Fruit fly (Drosophila melanogaster): Measurements from ENCODE around the gene CG34382.

CG34382 gene

DNA sequence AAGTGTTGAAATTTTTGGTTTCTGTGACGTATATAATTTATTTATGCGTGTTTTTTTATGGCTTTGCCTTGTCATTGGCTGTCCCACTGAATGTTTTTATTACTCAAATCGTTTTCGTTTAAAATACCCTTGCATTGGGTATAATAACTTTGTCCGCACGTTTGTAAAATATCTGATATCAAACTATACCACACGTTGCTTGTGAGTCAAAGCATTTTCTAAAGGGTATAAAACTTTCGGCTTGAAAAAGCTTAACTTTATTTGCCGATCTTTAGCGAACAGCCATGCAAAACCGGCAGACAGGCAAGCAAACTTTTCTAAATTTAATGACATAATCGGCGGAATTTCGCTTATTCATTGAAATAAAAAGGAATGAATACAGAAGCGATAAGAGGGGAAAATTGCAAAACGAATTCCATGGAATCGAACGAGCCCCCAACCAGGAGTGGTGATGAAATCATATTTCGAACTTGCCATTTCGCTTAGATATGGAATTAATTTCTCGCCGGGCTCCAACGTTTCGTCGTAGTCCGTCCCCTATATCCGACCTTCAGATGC lies 31.3 kb upstream of the CG34382 start (continued):
- TF ChIP-seq rib (GFP tag; IDR thresholded peaks at IDR 0.05) (peak; percentile 81), fd102C (GFP tag; optimal IDR thresholded peaks at IDR 0.05) (no peak), Tbp (GFP tag; optimal IDR thresholded peaks at IDR 0.05) (no peak), Oli (tag; optimal IDR thresholded peaks at IDR 0.05) (peak; percentile 36), CG15073 (GFP tag; optimal IDR thresholded peaks at IDR 0.05) (no peak), CG13296 (GFP tag; optimal IDR thresholded peaks at IDR 0.05) (peak; percentile 51), CG43689 (GFP tag; IDR thresholded peaks at IDR 0.05) (no peak)

DNA sequence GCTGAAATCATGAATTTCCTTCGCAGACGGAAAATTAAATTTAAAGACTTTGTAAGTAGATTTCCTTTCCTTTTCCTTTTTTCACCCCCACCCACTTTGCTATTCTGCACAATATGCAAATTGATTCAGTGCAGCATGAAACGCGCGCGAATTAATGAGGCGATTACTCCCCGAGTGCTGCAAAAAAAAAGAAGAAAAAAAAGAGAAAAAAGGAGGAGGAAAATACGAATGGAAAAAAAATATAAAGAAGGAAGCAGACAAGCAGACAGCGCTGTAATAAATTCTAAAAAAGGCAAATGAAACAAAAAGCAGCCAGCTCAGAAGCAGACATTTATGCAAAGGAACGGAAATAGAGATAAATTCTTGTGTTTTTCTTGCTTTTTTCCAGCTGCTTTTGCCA lies 30.0 kb upstream of the CG34382 start:
- TF ChIP-seq Deaf1 (tag; optimal IDR thresholded peaks at IDR 0.05) (no peak), nom (GFP tag; optimal IDR thresholded peaks at IDR 0.05) (peak; percentile 96), CG13624 (GFP tag; optimal IDR thresholded peaks at IDR 0.05) (no peak), bsh (GFP tag; optimal IDR thresholded peaks at IDR 0.05) (peak in 1 of 2 experiments; percentile 95), Lhr (GFP tag; optimal IDR thresholded peaks at IDR 0.05) (no peak), Hr3 (GFP tag; optimal IDR thresholded peaks at IDR 0.05) (no peak), Drgx (GFP tag; IDR thresholded peaks at IDR 0.05) (peak; percentile 58), CG11085 (GFP tag; IDR thresholded peaks at IDR 0.05) (no peak), CG6791 (GFP tag; IDR thresholded peaks at IDR 0.05; ENCODE audit: partially characterized antibody) (no peak), Hr39 (optimal IDR thresholded peaks at IDR 0.05) (peak; percentile 65), sqz (GFP tag; optimal IDR thresholded peaks at IDR 0.05) (peak; percentile 4)

DNA sequence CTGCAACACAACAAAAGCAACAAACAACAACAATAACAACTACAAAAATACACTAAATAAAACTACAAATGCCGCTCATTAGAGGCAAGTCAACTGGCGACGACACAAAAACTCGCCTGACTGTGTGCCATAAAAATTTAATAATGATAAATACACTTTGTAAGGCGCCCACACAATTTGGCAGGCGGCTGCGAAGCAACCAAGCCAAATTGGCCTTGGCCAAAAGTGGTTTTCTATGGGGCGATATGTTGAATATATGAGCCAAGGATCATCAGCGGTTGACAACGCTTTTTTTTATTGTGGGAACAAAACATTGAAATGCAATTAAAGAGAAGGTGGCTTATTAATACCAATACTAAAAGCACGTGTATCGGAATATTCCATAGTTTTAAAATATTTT lies 28.7 kb upstream of the CG34382 start:
- TF ChIP-seq ftz-f1 (GFP tag; optimal IDR thresholded peaks at IDR 0.05) (peak; percentile 49), Abd-B (GFP tag; optimal IDR thresholded peaks at IDR 0.05) (no peak), sr (GFP tag; IDR thresholded peaks at IDR 0.05) (peak; percentile 87), chinmo (GFP tag; IDR thresholded peaks at IDR 0.05; ENCODE audit: partially characterized antibody) (0 out of 4 replicates have a peak, but pooled peaks have one; percentile 50), ac (GFP tag; optimal IDR thresholded peaks at IDR 0.05) (no peak), Med (GFP tag) (peak; percentile 69)

DNA sequence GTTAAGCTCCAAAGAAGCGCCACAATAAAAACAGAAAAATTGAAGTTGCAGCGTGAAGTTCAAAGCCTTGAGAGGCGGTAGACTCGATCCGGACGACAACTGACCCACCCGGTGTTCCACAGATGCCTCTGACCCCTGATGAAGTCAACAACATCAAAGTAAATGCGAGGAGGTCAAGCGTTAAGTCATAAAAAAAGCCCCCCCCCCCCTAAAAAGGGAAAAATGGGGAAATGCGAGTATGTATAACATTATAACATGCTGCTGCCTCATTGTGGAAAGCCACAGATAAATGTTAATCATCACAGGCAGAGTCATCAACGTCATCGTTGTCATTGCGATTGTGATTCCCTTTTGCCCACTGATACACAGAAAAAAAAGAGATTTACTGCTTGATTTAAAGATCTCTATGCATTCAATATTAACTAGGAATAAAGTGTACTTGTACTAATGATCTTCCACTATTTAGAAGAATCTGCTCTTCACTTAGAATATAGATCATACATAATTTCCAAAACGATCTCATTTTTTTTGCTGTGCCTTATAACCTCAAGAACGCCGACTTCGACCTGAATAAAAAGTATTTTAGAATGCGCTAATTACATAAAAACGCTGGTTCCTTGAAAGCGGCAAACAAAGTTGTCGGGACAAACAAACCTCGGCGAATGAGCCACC lies 27.6 kb upstream of the CG34382 start:
- TF ChIP-seq psq (GFP tag; optimal IDR thresholded peaks at IDR 0.05) (no peak), Fer1 (GFP tag; optimal IDR thresholded peaks at IDR 0.05) (no peak), exex (tag; optimal IDR thresholded peaks at IDR 0.05) (no peak), Hr78 (GFP tag; optimal IDR thresholded peaks at IDR 0.05) (peak in 1 of 2 experiments; percentile 81), CG13624 (GFP tag; optimal IDR thresholded peaks at IDR 0.05) (no peak), HLH4C (GFP tag; IDR thresholded peaks at IDR 0.05; ENCODE audit: partially characterized antibody) (no peak), CG17385 (GFP tag; optimal IDR thresholded peaks at IDR 0.05) (no peak), pb (GFP tag; optimal IDR thresholded peaks at IDR 0.05) (no peak), CG2116 (GFP tag; optimal IDR thresholded peaks at IDR 0.05) (no peak), CG11504 (tag; optimal IDR thresholded peaks at IDR 0.05) (peak; percentile 9), chm (GFP tag; IDR thresholded peaks at IDR 0.05) (no peak), Deaf1 (tag; optimal IDR thresholded peaks at IDR 0.05) (no peak), CG3726 (GFP tag; IDR thresholded peaks at IDR 0.05) (no peak), CG4328 (GFP tag; optimal IDR thresholded peaks at IDR 0.05) (no peak), gem (tag; optimal IDR thresholded peaks at IDR 0.05) (peak; percentile 12), mld (GFP tag; IDR thresholded peaks at IDR 0.05; ENCODE audit: partially characterized antibody) (no peak), Bteb2 (GFP tag; optimal IDR thresholded peaks at IDR 0.05) (no peak), sens (GFP tag) (peak; percentile 80), Sox102F (GFP tag; optimal IDR thresholded peaks at IDR 0.05) (peak; percentile 17), CG14050 (GFP tag; IDR thresholded peaks at IDR 0.05) (no peak), fru (optimal IDR thresholded peaks at IDR 0.05) (no peak), Med (GFP tag) (peak; percentile 36), Atf-2 (GFP tag; optimal IDR thresholded peaks at IDR 0.05) (no peak), abd-A (tag; optimal IDR thresholded peaks at IDR 0.05) (no peak), CG15011 (GFP tag; optimal IDR thresholded peaks at IDR 0.05) (no peak)
